Worm (Caenorhabditis elegans): ENCODE results near the gene F26G1.1.

DNA sequence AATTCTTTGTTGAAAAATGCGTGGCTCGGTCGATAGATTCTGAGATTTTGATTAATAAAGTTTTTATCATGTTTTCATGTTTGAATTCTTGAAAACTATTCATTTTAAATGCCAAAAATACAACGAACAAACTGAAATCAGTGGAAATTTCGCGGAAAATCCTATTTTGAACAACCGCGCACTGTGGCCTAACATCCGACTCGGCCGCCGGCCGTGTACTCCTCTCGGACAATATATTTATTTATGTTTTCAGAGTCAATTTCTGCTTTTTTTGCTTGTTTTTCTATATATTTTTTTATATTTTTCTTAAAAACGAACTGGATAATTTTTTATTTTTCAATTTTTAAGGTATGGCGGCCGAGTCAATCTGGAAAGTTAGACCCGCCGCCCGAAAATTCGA lies at the start of gene F26G1.1:
- TF ChIP-seq ceh-82 (tag; optimal IDR thresholded peaks at IDR 0.05) (no peak), fos-1 (tag; optimal IDR thresholded peaks at IDR 0.05) (no peak), lin-39 (tag; optimal IDR thresholded peaks at IDR 0.05) (no peak), hmg-11 (tag; optimal IDR thresholded peaks at IDR 0.05) (peak; percentile 17), tbx-2 (tag; optimal IDR thresholded peaks at IDR 0.05) (no peak), ztf-11 (tag; optimal IDR thresholded peaks at IDR 0.05) (no peak), nhr-28 (tag; optimal IDR thresholded peaks at IDR 0.05) (no peak)

All from whole organism, L3 larva.